Fruit fly (Drosophila melanogaster) whole organism, embryonic: ENCODE measurements around the gene pav.
A peak's percentile ranks its signal among the peaks of the same experiment; 100 is the strongest.

ENCODE experiments used
- BEAF-32 ChIP-seq: fragments of 200-800 bp; sonication (Bioruptor generic); optimal IDR thresholded peaks from 3 replicates; lab custom pipeline; 2017; ENCODE audit warnings: missing biosample characterization, missing genetic modification characterization, mild to moderate bottlenecking, moderate library complexity, missing genetic modification reagents
- BtbVII ChIP-seq: fragments of 200-800 bp; sonication (Bioruptor generic); optimal IDR thresholded peaks from 3 replicates; lab custom pipeline; 2017; ENCODE audit warnings: missing biosample characterization, mild to moderate bottlenecking, missing genetic modification characterization
- CG10209 ChIP-seq: fragments of 200-800 bp; sonication (Bioruptor generic); optimal IDR thresholded peaks from 3 replicates; lab custom pipeline; 2017; ENCODE audit warnings: missing biosample characterization, mild to moderate bottlenecking, missing genetic modification characterization, missing genetic modification reagents
- CG11085 ChIP-seq: fragments of 200-800 bp; sonication (Bioruptor generic); IDR thresholded peaks from 2 replicates; pipeline ENCODE4 v1.3.6; 2022; ENCODE audit warnings: missing biosample characterization, missing genetic modification characterization
- CG11093 ChIP-seq: fragments of 200-800 bp; sonication (Bioruptor generic); IDR thresholded peaks from 3 replicates; pipeline ENCODE4 v1.3.6; 2022; ENCODE audit warnings: missing biosample characterization, missing genetic modification characterization
- CG13624 ChIP-seq: fragments of 200-800 bp; sonication (Bioruptor generic); optimal IDR thresholded peaks from 2 replicates; lab custom pipeline; 2016; ENCODE audit warnings: missing biosample characterization, missing genetic modification characterization
- CG15011 ChIP-seq: fragments of 200-800 bp; sonication (Bioruptor generic); optimal IDR thresholded peaks from 3 replicates; lab custom pipeline; 2018; ENCODE audit warnings: missing biosample characterization, mild to moderate bottlenecking, missing genetic modification characterization
- CG1529 ChIP-seq: fragments of 200-800 bp; sonication (Bioruptor generic); optimal IDR thresholded peaks from 3 replicates; lab custom pipeline; 2018; ENCODE audit warnings: missing biosample characterization, missing genetic modification characterization
- CG15479 ChIP-seq: fragments of 200-800 bp; sonication (Bioruptor generic); optimal IDR thresholded peaks from 3 replicates; lab custom pipeline; 2019; ENCODE audit warnings: missing biosample characterization, mild to moderate bottlenecking, missing genetic modification characterization, moderate library complexity
- CG1603 ChIP-seq: fragments of 200-800 bp; sonication (Bioruptor generic); optimal IDR thresholded peaks from 2 replicates; lab custom pipeline; 2019; ENCODE audit warnings: missing biosample characterization, mild to moderate bottlenecking, missing genetic modification characterization, moderate library complexity
- CG16813 ChIP-seq: fragments of 200-800 bp; sonication (Bioruptor generic); IDR thresholded peaks from 3 replicates; pipeline ENCODE4 v1.3.6; 2022; ENCODE audit warnings: missing biosample characterization, missing genetic modification characterization; ENCODE audit not compliant: partially characterized antibody
- CG1792 ChIP-seq: fragments of 200-800 bp; sonication (Bioruptor generic); optimal IDR thresholded peaks from 2 replicates; lab custom pipeline; 2016; ENCODE audit warnings: missing biosample characterization, missing genetic modification characterization
- CG2875 ChIP-seq: fragments of 200-800 bp; sonication (Bioruptor generic); optimal IDR thresholded peaks from 2 replicates; lab custom pipeline; 2017; ENCODE audit warnings: missing biosample characterization, mild to moderate bottlenecking, missing genetic modification characterization, missing genetic modification reagents
- CG4282 ChIP-seq: fragments of 200-800 bp; sonication (Bioruptor generic); optimal IDR thresholded peaks from 2 replicates; lab custom pipeline; 2016; ENCODE audit warnings: missing biosample characterization, missing genetic modification characterization
- CG4707 ChIP-seq: fragments of 200-800 bp; sonication (Bioruptor generic); optimal IDR thresholded peaks from 2 replicates; lab custom pipeline; 2018; ENCODE audit warnings: missing biosample characterization, mild to moderate bottlenecking, missing genetic modification characterization, moderate library complexity
- CG9609 ChIP-seq: fragments of 200-800 bp; sonication (Bioruptor generic); optimal IDR thresholded peaks from 3 replicates; lab custom pipeline; 2016; ENCODE audit warnings: missing biosample characterization, missing genetic modification characterization
- CG9797 ChIP-seq: fragments of 200-800 bp; sonication (Bioruptor generic); optimal IDR thresholded peaks from 3 replicates; lab custom pipeline; 2018; ENCODE audit warnings: missing biosample characterization, mild to moderate bottlenecking, missing genetic modification characterization
- D19B ChIP-seq: fragments of 200-800 bp; sonication (Bioruptor generic); optimal IDR thresholded peaks from 2 replicates; lab custom pipeline; 2017; ENCODE audit warnings: missing biosample characterization, mild to moderate bottlenecking, missing genetic modification characterization
- Dip2 ChIP-seq: fragments of 200-800 bp; sonication (Bioruptor generic); IDR thresholded peaks from 2 replicates; pipeline ENCODE4 v1.3.6; 2022; ENCODE audit warnings: missing biosample characterization, missing genetic modification characterization
- Doc3 ChIP-seq: fragments of 200-800 bp; sonication (Bioruptor generic); IDR thresholded peaks from 3 replicates; pipeline ENCODE4 v1.3.6; 2022; ENCODE audit warnings: missing biosample characterization, missing genetic modification characterization; ENCODE audit not compliant: partially characterized antibody
- Dref ChIP-seq: fragments of 200-800 bp; sonication (Bioruptor generic); IDR thresholded peaks from 2 replicates; pipeline ENCODE4 v1.3.6; 2022; ENCODE audit warnings: missing biosample characterization, missing genetic modification characterization
- E2f1 ChIP-seq: fragments of 200-800 bp; sonication (Bioruptor generic); IDR thresholded peaks from 2 replicates; pipeline ENCODE4 v1.3.6; 2022; ENCODE audit warnings: missing biosample characterization, missing genetic modification characterization
- Ets65A ChIP-seq: fragments of 200-800 bp; sonication (Bioruptor generic); peaks from one replicate; lab custom pipeline; 2016; ENCODE audit warnings: missing biosample characterization, missing genetic modification characterization
- Gsc ChIP-seq: fragments of 200-800 bp; sonication (Bioruptor generic); IDR thresholded peaks from 2 replicates; pipeline ENCODE4 v1.3.6; 2022; ENCODE audit warnings: missing biosample characterization, missing genetic modification characterization
- Hand ChIP-seq: fragments of 200-800 bp; sonication (Bioruptor generic); optimal IDR thresholded peaks from 2 replicates; lab custom pipeline; 2017; ENCODE audit warnings: mild to moderate bottlenecking, missing biosample characterization, missing genetic modification reagents, missing genetic modification characterization
- HmgZ ChIP-seq: fragments of 200-800 bp; sonication (Bioruptor generic); optimal IDR thresholded peaks from 2 replicates; lab custom pipeline; 2018; ENCODE audit warnings: missing biosample characterization, mild to moderate bottlenecking, missing genetic modification characterization
- Neu2 ChIP-seq: fragments of 200-800 bp; sonication (Bioruptor generic); optimal IDR thresholded peaks from 3 replicates; lab custom pipeline; 2016; ENCODE audit warnings: missing biosample characterization, missing genetic modification characterization, borderline replicate concordance
- Opbp ChIP-seq: fragments of 200-800 bp; sonication (Bioruptor generic); IDR thresholded peaks from 3 replicates; pipeline ENCODE4 v1.3.6; 2022; ENCODE audit warnings: missing biosample characterization, missing genetic modification characterization; ENCODE audit not compliant: partially characterized antibody
- Six4 ChIP-seq: fragments of 200-800 bp; sonication (Bioruptor generic); optimal IDR thresholded peaks from 2 replicates; lab custom pipeline; 2016; ENCODE audit warnings: missing biosample characterization, missing genetic modification characterization
- Usf ChIP-seq: fragments of 200-800 bp; sonication (Bioruptor generic); optimal IDR thresholded peaks from 2 replicates; lab custom pipeline; 2017; ENCODE audit warnings: missing genotype, missing biosample characterization, missing genetic modification characterization
- bowl ChIP-seq: fragments of 200-800 bp; sonication (Bioruptor generic); IDR thresholded peaks from 2 replicates; pipeline ENCODE4 v1.3.6; 2022; ENCODE audit warnings: missing biosample characterization, missing genetic modification characterization
- bsh ChIP-seq, 2 experiments: fragments of 200-800 bp; sonication (Bioruptor generic); optimal IDR thresholded peaks; 2 replicates each; lab custom pipeline; 2017 to 2018; ENCODE audit warnings: mild to moderate bottlenecking in 2 of 2, missing biosample characterization in 2 of 2, missing genetic modification characterization in 2 of 2, moderate library complexity in 1 of 2
- ci ChIP-seq: fragments of 200-800 bp; sonication (Bioruptor generic); IDR thresholded peaks from 3 replicates; pipeline ENCODE4 v1.3.6; 2022; ENCODE audit warnings: missing biosample characterization, missing genetic modification characterization
- dm ChIP-seq: fragments of 200-800 bp; sonication (Bioruptor generic); optimal IDR thresholded peaks from 3 replicates; lab custom pipeline; 2016; ENCODE audit warnings: missing biosample characterization, missing genetic modification characterization
- en ChIP-seq: fragments of 200-800 bp; sonication (Bioruptor generic); optimal IDR thresholded peaks from 2 replicates; lab custom pipeline; 2016; ENCODE audit warnings: missing biosample characterization, missing genetic modification characterization
- eve ChIP-seq, 2 experiments: fragments of >200 bp; optimal IDR thresholded peaks; 2 replicates each; lab custom pipeline; 2017; ENCODE audit warnings: missing biosample characterization in 2 of 2, missing genetic modification characterization in 2 of 2
- ewg ChIP-seq: fragments of 200-800 bp; sonication (Bioruptor generic); optimal IDR thresholded peaks from 3 replicates; lab custom pipeline; 2017; ENCODE audit warnings: mild to moderate bottlenecking, missing biosample characterization, missing genetic modification reagents, missing genetic modification characterization
- gfzf ChIP-seq: fragments of 200-800 bp; sonication (Bioruptor generic); optimal IDR thresholded peaks from 2 replicates; lab custom pipeline; 2016; ENCODE audit warnings: missing biosample characterization, mild to moderate bottlenecking, missing genetic modification characterization, moderate library complexity
- hth ChIP-seq: fragments of >200 bp; optimal IDR thresholded peaks from 2 replicates; lab custom pipeline; 2017; ENCODE audit warnings: inconsistent platforms
- insv ChIP-seq, 2 experiments: fragments of 200-800 bp; sonication (Bioruptor generic); optimal IDR thresholded peaks; 3 replicates each; lab custom pipeline; 2016 to 2018; ENCODE audit warnings: missing biosample characterization in 2 of 2, missing genetic modification characterization in 2 of 2
- oc ChIP-seq: fragments of 200-800 bp; sonication (Bioruptor generic); optimal IDR thresholded peaks from 2 replicates; lab custom pipeline; 2018; ENCODE audit warnings: missing biosample characterization, mild to moderate bottlenecking, missing genetic modification characterization, moderate library complexity
- org-1 ChIP-seq: fragments of 200-800 bp; sonication (Bioruptor generic); optimal IDR thresholded peaks from 2 replicates; lab custom pipeline; 2017; ENCODE audit warnings: missing biosample characterization, missing genetic modification characterization
- schlank ChIP-seq: fragments of 200-800 bp; sonication (Bioruptor generic); optimal IDR thresholded peaks from 2 replicates; lab custom pipeline; 2018; ENCODE audit warnings: missing biosample characterization, mild to moderate bottlenecking, missing genetic modification characterization
- slp2 ChIP-seq: fragments of 200-800 bp; sonication (Bioruptor generic); optimal IDR thresholded peaks from 2 replicates; lab custom pipeline; 2016; ENCODE audit warnings: missing biosample characterization, missing genetic modification characterization
- so ChIP-seq: fragments of 200-800 bp; sonication (Bioruptor generic); IDR thresholded peaks from 3 replicates; pipeline ENCODE4 v1.3.6; 2022; ENCODE audit warnings: missing biosample characterization, missing genetic modification characterization
- sug ChIP-seq: fragments of 200-800 bp; optimal IDR thresholded peaks from 2 replicates; lab custom pipeline; 2019; ENCODE audit warnings: missing biosample characterization, mild to moderate bottlenecking, missing genetic modification characterization, moderate library complexity
- tin ChIP-seq: fragments of 200-800 bp; sonication (Bioruptor generic); optimal IDR thresholded peaks from 3 replicates; lab custom pipeline; 2016; ENCODE audit warnings: missing biosample characterization, missing genetic modification characterization
- tup ChIP-seq: fragments of 200-800 bp; sonication (Bioruptor generic); optimal IDR thresholded peaks from 2 replicates; lab custom pipeline; 2016; ENCODE audit warnings: missing biosample characterization, mild to moderate bottlenecking, missing genetic modification characterization, moderate library complexity
- vnd ChIP-seq: fragments of 200-800 bp; sonication (Bioruptor generic); IDR thresholded peaks from 3 replicates; pipeline ENCODE4 v1.3.6; 2022; ENCODE audit warnings: missing biosample characterization, missing genetic modification characterization; ENCODE audit not compliant: partially characterized antibody
- zfh1 ChIP-seq: fragments of 200-800 bp; sonication (Bioruptor generic); IDR thresholded peaks from 3 replicates; pipeline ENCODE4 v1.3.6; 2022; ENCODE audit warnings: missing biosample characterization, missing genetic modification characterization

Gene pav

dm6 chr3L:4283428-4284089 is 41.0 kb downstream of the pav start, which contains the start of the genes srw and CG1316 (continued):
- 0 out of 3 replicates have a peak, but pooled peaks have one; percentile 16 for TF ChIP-seq Doc3 (GFP tag; lab: Robert Waterston, UW)
- TF ChIP-seq Usf (GFP tag; lab: Kevin White, UChicago): no peak
- TF ChIP-seq HmgZ: peak; percentile 54
- no peak for TF ChIP-seq Six4 (GFP tag; lab: Kevin White, UChicago)
- peak; percentile 52 for TF ChIP-seq CG1603
- TF ChIP-seq vnd (GFP tag; lab: Robert Waterston, UW): no peak
- TF ChIP-seq zfh1: no peak
- no peak for TF ChIP-seq D19B (GFP tag; lab: Kevin White, UChicago)
- no peak for TF ChIP-seq CG10209
- TF ChIP-seq slp2 (GFP tag; lab: Kevin White, UChicago): no peak
- TF ChIP-seq Dref (GFP tag; lab: Robert Waterston, UW): peak; percentile 74
- TF ChIP-seq CG2875 (GFP tag; lab: Kevin White, UChicago): no peak
- TF ChIP-seq CG9609: no peak
- peak; percentile 60; the same call in 1 of the 3 replicates for TF ChIP-seq ci (GFP tag; lab: Robert Waterston, UW)
- no peak for TF ChIP-seq tin
- TF ChIP-seq oc: no peak
- no peak for TF ChIP-seq dm (GFP tag; lab: Kevin White, UChicago)
- TF ChIP-seq bowl (GFP tag; lab: Robert Waterston, UW): no peak
- TF ChIP-seq CG11093 (GFP tag; lab: Robert Waterston, UW): no peak
- no peak for TF ChIP-seq Gsc
- peak; percentile 49 for TF ChIP-seq BEAF-32 (GFP tag; lab: Kevin White, UChicago)
- TF ChIP-seq CG4282 (GFP tag; lab: Kevin White, UChicago): no peak
- no peak for TF ChIP-seq CG15479 (GFP tag; lab: Kevin White, UChicago)
- no peak for TF ChIP-seq bsh (GFP tag; optimal IDR thresholded peaks at IDR 0.05; lab: Kevin White, UChicago)
- TF ChIP-seq gfzf (GFP tag; lab: Kevin White, UChicago): peak; percentile 12
- TF ChIP-seq CG11085: no peak
- no peak for TF ChIP-seq E2f1
- TF ChIP-seq CG1792 (GFP tag; lab: Kevin White, UChicago): no peak
- no peak for TF ChIP-seq so
- TF ChIP-seq Hand (GFP tag; lab: Kevin White, UChicago): no peak
- TF ChIP-seq Neu2 (GFP tag; lab: Kevin White, UChicago): no peak
- TF ChIP-seq CG4707 (GFP tag; lab: Kevin White, UChicago): no peak
- TF ChIP-seq ewg (GFP tag; lab: Kevin White, UChicago): no peak
- TF ChIP-seq BtbVII (GFP tag; lab: Kevin White, UChicago): no peak
- no peak for TF ChIP-seq tup
- no peak for TF ChIP-seq CG1529 (GFP tag; lab: Kevin White, UChicago)
- TF ChIP-seq hth: no peak
- TF ChIP-seq org-1 (GFP tag; lab: Kevin White, UChicago): no peak
- peak; percentile 35; the same call in 1 of the 3 replicates for TF ChIP-seq Opbp (GFP tag; lab: Robert Waterston, UW)
- no peak for TF ChIP-seq Dip2 (GFP tag; lab: Robert Waterston, UW)
- TF ChIP-seq insv (GFP tag; optimal IDR thresholded peaks at IDR 0.05; lab: Kevin White, UChicago): no peak
- TF ChIP-seq eve (GFP tag; optimal IDR thresholded peaks at IDR 0.05; lab: Kevin White, UChicago): no peak
- TF ChIP-seq Ets65A (GFP tag; lab: Kevin White, UChicago): peak; percentile 58
- no peak for TF ChIP-seq en
- TF ChIP-seq CG15011 (GFP tag; lab: Kevin White, UChicago): no peak
- peak; percentile 3 for TF ChIP-seq CG9797 (GFP tag; lab: Kevin White, UChicago)
- no peak for TF ChIP-seq CG13624 (GFP tag; lab: Kevin White, UChicago)
- peak; percentile 23 for TF ChIP-seq sug (tag; lab: Kevin White, UChicago)
- TF ChIP-seq CG16813 (GFP tag; lab: Robert Waterston, UW): no peak
- TF ChIP-seq schlank (tag; lab: Kevin White, UChicago): no peak
